Worm (Caenorhabditis elegans) whole organism, L4 larva: ENCODE measurements around the gene Y71H2B.8.
"Not testable (repeated sequence)": the region's sequence is repeated elsewhere in the genome, so short reads cannot be mapped to it uniquely, and the experiment has no call there.

Experiments
- F49E8.2 ChIP-seq: sonication (generic microtip); optimal IDR thresholded peaks from 2 replicates; lab custom pipeline; 2016; ENCODE audit warnings: missing compliant biosample characterization, mild to moderate bottlenecking, missing genetic modification characterization, borderline replicate concordance
- ama-1 ChIP-seq: fragments of 150-350 bp; optimal IDR thresholded peaks from 2 replicates; lab custom pipeline; 2014; ENCODE audit warnings: inconsistent platforms, mixed read lengths
- ces-1 ChIP-seq: fragments of 150-350 bp; sonication (generic microtip); optimal IDR thresholded peaks from 4 replicates; lab custom pipeline; 2014; ENCODE audit warnings: missing biosample characterization, missing genetic modification reagents, missing genetic modification characterization
- hmg-1.1 ChIP-seq: fragments of 200-800 bp; sonication (Bioruptor generic); IDR thresholded peaks from 2 replicates; pipeline ENCODE4 v1.3.6; 2022; ENCODE audit warnings: missing genetic modification reagents, missing genetic modification characterization, missing compliant biosample characterization
- nhr-237 ChIP-seq: sonication (generic microtip); optimal IDR thresholded peaks from 2 replicates; lab custom pipeline; 2017; ENCODE audit warnings: missing biosample characterization, missing genetic modification characterization
- nhr-28 ChIP-seq: fragments of 150-350 bp; optimal IDR thresholded peaks from 2 replicates; lab custom pipeline; 2014; ENCODE audit warnings: missing biosample characterization, missing genetic modification characterization
- set-16 ChIP-seq: fragments of 200-800 bp; sonication (Bioruptor generic); IDR thresholded peaks from 2 replicates; pipeline ENCODE4 v1.3.6; 2022; ENCODE audit warnings: missing genetic modification reagents, missing genetic modification characterization, missing compliant biosample characterization
- unc-62 ChIP-seq, 3 experiments: fragments of 150-350 bp in 1 of 3; sonication (generic microtip); optimal IDR thresholded peaks in 2 of 3; peaks in 1 of 3; 1 replicate in 1 of 3; 2 replicates in 2 of 3; lab custom pipeline; 2014 to 2017; ENCODE audit warnings: missing biosample characterization in 3 of 3, missing genetic modification characterization in 3 of 3, missing genetic modification reagents in 3 of 3, missing genotype in 1 of 3
- vab-7 ChIP-seq: fragments of 200-800 bp; sonication (Bioruptor generic); IDR thresholded peaks from 2 replicates; pipeline ENCODE4 v1.3.6; 2022; ENCODE audit warnings: missing genetic modification reagents, missing genetic modification characterization, missing compliant biosample characterization

- not testable (repeated sequence) for TF ChIP-seq unc-62 (GFP tag; optimal IDR thresholded peaks at IDR 0.05 in 1 of 2; lab: Kevin White, UChicago); unc-62 (tag; optimal IDR thresholded peaks at IDR 0.05; lab: Kevin White, UChicago); ama-1 (lab: Kevin White, UChicago); nhr-237 (tag; lab: Kevin White, UChicago); hmg-1.1 (GFP tag; lab: Robert Waterston, UW); vab-7 (GFP tag; lab: Robert Waterston, UW); F49E8.2; ces-1 (GFP tag; lab: Kevin White, UChicago); nhr-28 (tag; lab: Kevin White, UChicago); set-16 (GFP tag; lab: Robert Waterston, UW)
Measured at ce11 chrIII:2607717-2608116, 28.6 kb downstream of the Y71H2B.8 start, which contains the start of gene Y71H2B.5.
